Worm (Caenorhabditis elegans) whole organism, L1 larva: ENCODE results near the gene mdl-1.

Experiments used
- C04F5.9 ChIP-seq: sonication (generic microtip); optimal IDR thresholded peaks from 2 replicates; lab custom pipeline; 2016; ENCODE audit warnings: missing genetic modification characterization, missing compliant biosample characterization
- C16A3.4 ChIP-seq: fragments of 150-350 bp; optimal IDR thresholded peaks from 2 replicates; lab custom pipeline; 2014; ENCODE audit warnings: missing biosample characterization, missing genetic modification characterization
- C34B4.2 ChIP-seq: sonication (generic microtip); optimal IDR thresholded peaks from 2 replicates; lab custom pipeline; 2017; ENCODE audit warnings: mild to moderate bottlenecking, missing genetic modification characterization, missing compliant biosample characterization
- F16B12.6 ChIP-seq: fragments of 150-350 bp; optimal IDR thresholded peaks from 2 replicates; lab custom pipeline; 2014; ENCODE audit warnings: missing biosample characterization, missing genetic modification characterization
- Y116A8C.19 ChIP-seq: sonication (generic microtip); optimal IDR thresholded peaks from 2 replicates; lab custom pipeline; 2016; ENCODE audit warnings: missing compliant biosample characterization, missing genetic modification characterization, borderline replicate concordance
- aha-1 ChIP-seq: fragments of 150-350 bp; optimal IDR thresholded peaks from 2 replicates; lab custom pipeline; 2014; ENCODE audit warnings: missing biosample characterization, missing genetic modification characterization
- ama-1 ChIP-seq: fragments of 150-350 bp; optimal IDR thresholded peaks from 2 replicates; lab custom pipeline; 2014
- blmp-1 ChIP-seq: fragments of 150-350 bp; optimal IDR thresholded peaks from 2 replicates; lab custom pipeline; 2014; ENCODE audit warnings: missing biosample characterization, missing genetic modification characterization
- ceh-8 ChIP-seq: fragments of 200-800 bp; sonication (Bioruptor generic); optimal IDR thresholded peaks from 2 replicates; lab custom pipeline; 2018; ENCODE audit warnings: mild to moderate bottlenecking, missing genetic modification characterization, moderate library complexity, missing compliant biosample characterization
- ceh-82 ChIP-seq, 3 experiments: fragments of 150-350 bp in 1 of 3; sonication (generic microtip) in 2 of 3; optimal IDR thresholded peaks; 2 replicates each; lab custom pipeline; 2014 to 2017; ENCODE audit warnings: missing biosample characterization in 3 of 3, missing genetic modification characterization in 3 of 3
- ceh-88 ChIP-seq: fragments of 200-800 bp; sonication (Bioruptor generic); IDR thresholded peaks from 2 replicates; pipeline ENCODE4 v1.3.6; 2022; ENCODE audit warnings: missing genetic modification characterization, missing compliant biosample characterization
- ces-1 ChIP-seq: fragments of 150-350 bp; optimal IDR thresholded peaks from 2 replicates; lab custom pipeline; 2014; ENCODE audit warnings: missing biosample characterization, missing genetic modification reagents, missing genetic modification characterization
- dpl-1 ChIP-seq, 3 experiments: fragments of 150-350 bp in 2 of 3; sonication (generic microtip) in 1 of 3; optimal IDR thresholded peaks; 2 replicates each; lab custom pipeline; 2014 to 2017; ENCODE audit warnings: missing biosample characterization in 3 of 3, missing genetic modification characterization in 3 of 3, missing genetic modification reagents in 3 of 3
- efl-1 ChIP-seq, 4 experiments: fragments of 150-350 bp; optimal IDR thresholded peaks in 3 of 4; peaks in 1 of 4; 1 replicate in 1 of 4; 2 replicates in 3 of 4; lab custom pipeline; 2014; ENCODE audit warnings: missing biosample characterization in 2 of 4, missing genetic modification characterization in 2 of 4, missing genetic modification reagents in 2 of 4
- efl-3 ChIP-seq: fragments of 200-800 bp; sonication (Bioruptor generic); optimal IDR thresholded peaks from 2 replicates; lab custom pipeline; 2018; ENCODE audit warnings: mild to moderate bottlenecking, missing genetic modification characterization, missing compliant biosample characterization
- egl-13 ChIP-seq: sonication (generic microtip); optimal IDR thresholded peaks from 2 replicates; lab custom pipeline; 2016; ENCODE audit warnings: missing genotype, missing genetic modification reagents, missing genetic modification characterization, missing compliant biosample characterization
- egl-27 ChIP-seq, 2 experiments: fragments of 150-350 bp in 1 of 2; sonication (generic microtip); optimal IDR thresholded peaks; 3 replicates each; lab custom pipeline; 2017 to 2018; ENCODE audit warnings: missing biosample characterization in 2 of 2, missing genetic modification characterization in 2 of 2, missing genetic modification reagents in 2 of 2
- fkh-4 ChIP-seq: sonication (generic microtip); optimal IDR thresholded peaks from 2 replicates; lab custom pipeline; 2016; ENCODE audit warnings: missing compliant biosample characterization, missing genetic modification characterization, borderline replicate concordance
- fkh-8 ChIP-seq: sonication (generic microtip); optimal IDR thresholded peaks from 2 replicates; lab custom pipeline; 2016; ENCODE audit warnings: mild to moderate bottlenecking, missing genetic modification characterization, missing compliant biosample characterization
- hlh-4 ChIP-seq: sonication (generic microtip); optimal IDR thresholded peaks from 2 replicates; lab custom pipeline; 2016; ENCODE audit warnings: mild to moderate bottlenecking, missing genetic modification characterization, missing compliant biosample characterization
- hpl-2 ChIP-seq: fragments of 150-350 bp; optimal IDR thresholded peaks from 2 replicates; lab custom pipeline; 2014; ENCODE audit warnings: missing biosample characterization, missing genetic modification reagents, missing genetic modification characterization
- irx-1 ChIP-seq: sonication (generic microtip); optimal IDR thresholded peaks from 2 replicates; lab custom pipeline; 2016; ENCODE audit warnings: missing genetic modification characterization, missing compliant biosample characterization
- jun-1 ChIP-seq: fragments of 150-350 bp; optimal IDR thresholded peaks from 2 replicates; lab custom pipeline; 2014; ENCODE audit warnings: missing biosample characterization, missing genetic modification reagents, missing genetic modification characterization
- lin-13 ChIP-seq: fragments of 150-350 bp; optimal IDR thresholded peaks from 2 replicates; lab custom pipeline; 2014; ENCODE audit warnings: missing biosample characterization, missing genetic modification reagents, missing genetic modification characterization
- lin-14 ChIP-seq: fragments of 200-800 bp; sonication (Bioruptor generic); optimal IDR thresholded peaks from 2 replicates; lab custom pipeline; 2018; ENCODE audit warnings: mild to moderate bottlenecking, missing genetic modification characterization, moderate library complexity, missing compliant biosample characterization
- lin-15B ChIP-seq: fragments of 150-350 bp; sonication (generic microtip); optimal IDR thresholded peaks from 3 replicates; lab custom pipeline; 2014; ENCODE audit warnings: missing biosample characterization, missing genetic modification characterization
- lin-35 ChIP-seq, 2 experiments: fragments of 150-350 bp; optimal IDR thresholded peaks; 2 replicates each; lab custom pipeline; 2014; ENCODE audit warnings: missing biosample characterization in 2 of 2, missing genetic modification characterization in 2 of 2, missing genetic modification reagents in 2 of 2
- lin-39 ChIP-seq: fragments of 150-350 bp; optimal IDR thresholded peaks from 2 replicates; lab custom pipeline; 2014; ENCODE audit warnings: missing biosample characterization, missing genetic modification reagents, missing genetic modification characterization
- lir-3 ChIP-seq: sonication (generic microtip); optimal IDR thresholded peaks from 2 replicates; lab custom pipeline; 2016; ENCODE audit warnings: mild to moderate bottlenecking, missing genetic modification characterization, moderate library complexity, missing compliant biosample characterization; ENCODE audit not compliant: poor library complexity
- lsy-2 ChIP-seq, 2 experiments: fragments of 150-350 bp; optimal IDR thresholded peaks; 2 replicates each; lab custom pipeline; 2014; ENCODE audit warnings: missing biosample characterization in 2 of 2, missing genetic modification characterization in 2 of 2
- mab-9 ChIP-seq: fragments of 200-800 bp; sonication (Bioruptor generic); IDR thresholded peaks from 2 replicates; pipeline ENCODE4 v1.3.6; 2022; ENCODE audit warnings: missing genetic modification reagents, missing genetic modification characterization, missing compliant biosample characterization
- mdl-1 ChIP-seq, 2 experiments: fragments of 150-350 bp; optimal IDR thresholded peaks; 2 replicates each; lab custom pipeline; 2014 to 2017; ENCODE audit warnings: missing biosample characterization in 2 of 2, missing genetic modification characterization in 2 of 2, inconsistent platforms in 1 of 2
- mep-1 ChIP-seq: fragments of 150-350 bp; optimal IDR thresholded peaks from 2 replicates; lab custom pipeline; 2014; ENCODE audit warnings: missing biosample characterization, missing genetic modification characterization
- nhr-11 ChIP-seq: fragments of 150-350 bp; optimal IDR thresholded peaks from 2 replicates; lab custom pipeline; 2014; ENCODE audit warnings: missing biosample characterization, missing genetic modification characterization
- nhr-19 ChIP-seq: fragments of 200-800 bp; sonication (Bioruptor generic); conservative IDR thresholded peaks from 2 replicates; pipeline ENCODE4 v1.3.6; 2022; ENCODE audit warnings: missing genetic modification characterization, missing compliant biosample characterization
- nhr-20 ChIP-seq: sonication (generic microtip); optimal IDR thresholded peaks from 2 replicates; lab custom pipeline; 2016; ENCODE audit warnings: mild to moderate bottlenecking, missing genetic modification characterization, missing compliant biosample characterization
- nhr-237 ChIP-seq: fragments of 150-350 bp; optimal IDR thresholded peaks from 2 replicates; lab custom pipeline; 2014; ENCODE audit warnings: missing biosample characterization, missing genetic modification characterization
- nhr-47 ChIP-seq: sonication (generic microtip); optimal IDR thresholded peaks from 2 replicates; lab custom pipeline; 2016; ENCODE audit warnings: mild to moderate bottlenecking, missing genetic modification characterization, moderate library complexity, missing compliant biosample characterization
- nhr-71 ChIP-seq: sonication (generic microtip); optimal IDR thresholded peaks from 2 replicates; lab custom pipeline; 2016; ENCODE audit warnings: mild to moderate bottlenecking, missing genetic modification characterization, moderate library complexity, missing compliant biosample characterization
- nhr-77 ChIP-seq: fragments of 150-350 bp; optimal IDR thresholded peaks from 2 replicates; lab custom pipeline; 2014; ENCODE audit warnings: missing biosample characterization, missing genetic modification characterization
- pax-3 ChIP-seq: fragments of 200-800 bp; sonication (Bioruptor generic); optimal IDR thresholded peaks from 2 replicates; lab custom pipeline; 2018; ENCODE audit warnings: mild to moderate bottlenecking, missing genetic modification characterization, moderate library complexity, missing compliant biosample characterization
- pqm-1 ChIP-seq: sonication (generic microtip); optimal IDR thresholded peaks from 3 replicates; lab custom pipeline; 2017; ENCODE audit warnings: missing biosample characterization, missing genetic modification characterization
- skn-1 ChIP-seq: fragments of 150-350 bp; optimal IDR thresholded peaks from 2 replicates; lab custom pipeline; 2014; ENCODE audit warnings: missing biosample characterization, missing genetic modification characterization
- snu-23 ChIP-seq: sonication (generic microtip); optimal IDR thresholded peaks from 2 replicates; lab custom pipeline; 2016; ENCODE audit warnings: missing genetic modification characterization, missing compliant biosample characterization
- sox-4 ChIP-seq: sonication (generic microtip); optimal IDR thresholded peaks from 2 replicates; lab custom pipeline; 2016; ENCODE audit warnings: missing genetic modification characterization, missing compliant biosample characterization
- sup-37 ChIP-seq: fragments of 200-800 bp; sonication (Bioruptor generic); optimal IDR thresholded peaks from 2 replicates; lab custom pipeline; 2018; ENCODE audit warnings: mild to moderate bottlenecking, missing genetic modification characterization, missing compliant biosample characterization
- swsn-7 ChIP-seq: sonication (generic microtip); optimal IDR thresholded peaks from 2 replicates; lab custom pipeline; 2016; ENCODE audit warnings: missing genetic modification characterization, missing compliant biosample characterization
- tlp-1 ChIP-seq: fragments of 150-350 bp; optimal IDR thresholded peaks from 2 replicates; lab custom pipeline; 2014; ENCODE audit warnings: missing biosample characterization, missing genetic modification characterization
- unc-86 ChIP-seq: sonication (generic microtip); optimal IDR thresholded peaks from 2 replicates; lab custom pipeline; 2016; ENCODE audit warnings: missing genetic modification characterization, missing compliant biosample characterization
- unc-98 ChIP-seq: fragments of 200-800 bp; sonication (Bioruptor generic); IDR thresholded peaks from 2 replicates; pipeline ENCODE4 v1.3.6; 2022; ENCODE audit warnings: missing genetic modification characterization, missing compliant biosample characterization
- xbp-1 ChIP-seq: sonication (generic microtip); optimal IDR thresholded peaks from 2 replicates; lab custom pipeline; 2016; ENCODE audit warnings: missing genetic modification characterization, missing compliant biosample characterization
- zag-1 ChIP-seq: fragments of 150-350 bp; optimal IDR thresholded peaks from 2 replicates; lab custom pipeline; 2014; ENCODE audit warnings: missing biosample characterization, missing genetic modification characterization
- zip-4 ChIP-seq: fragments of 200-800 bp; sonication (Bioruptor generic); optimal IDR thresholded peaks from 2 replicates; lab custom pipeline; 2018; ENCODE audit warnings: mild to moderate bottlenecking, missing genetic modification characterization, moderate library complexity, missing compliant biosample characterization

Gene mdl-1

ce11 chrX:6750145-6750544, 8.0 kb downstream of the mdl-1 start (continued):
- no peak for TF ChIP-seq C34B4.2 (tag; lab: Kevin White, UChicago)
- TF ChIP-seq pqm-1 (tag; lab: Kevin White, UChicago) = no peak
- TF ChIP-seq lir-3 (tag; lab: Kevin White, UChicago) = peak; percentile 2
- TF ChIP-seq nhr-11 (tag; lab: Kevin White, UChicago) = peak; percentile 14
- TF ChIP-seq nhr-20 (tag; lab: Kevin White, UChicago) = peak; percentile 98
- TF ChIP-seq lin-13 (GFP tag; lab: Kevin White, UChicago) = peak; percentile 62
- TF ChIP-seq sup-37 (GFP tag; lab: Kevin White, UChicago) = peak; percentile 71
- peak; percentile 84 for TF ChIP-seq C16A3.4 (tag; lab: Kevin White, UChicago)
- peak; percentile 37 to 60 (median 58) for TF ChIP-seq dpl-1 (GFP tag; optimal IDR thresholded peaks at IDR 0.05; lab: Kevin White, UChicago)
- TF ChIP-seq F16B12.6 (tag; lab: Kevin White, UChicago) = no peak
- TF ChIP-seq lin-15B (tag; lab: Kevin White, UChicago) = no peak
- peak; percentile 89 for TF ChIP-seq irx-1 (tag; lab: Kevin White, UChicago)
- peak; percentile 41 to 86 for TF ChIP-seq lin-35 (GFP tag; optimal IDR thresholded peaks at IDR 0.05; lab: Kevin White, UChicago)
- peak in 1 of 2 experiments; percentile 99 for TF ChIP-seq mdl-1 (tag; optimal IDR thresholded peaks at IDR 0.05; lab: Kevin White, UChicago)
- TF ChIP-seq C04F5.9 = no peak
- TF ChIP-seq xbp-1 = peak; percentile 85
- TF ChIP-seq Y116A8C.19 (tag; lab: Kevin White, UChicago) = no peak
- TF ChIP-seq sox-4 = peak; percentile 69
- TF ChIP-seq fkh-8 (tag; lab: Kevin White, UChicago) = peak; percentile 2
- no peak for TF ChIP-seq fkh-4 (tag; lab: Kevin White, UChicago)
- peak; percentile 50 for TF ChIP-seq efl-3 (GFP tag; lab: Kevin White, UChicago)
- peak; percentile 91 for TF ChIP-seq jun-1 (tag; lab: Kevin White, UChicago)
- TF ChIP-seq zip-4 = peak; percentile 87
- TF ChIP-seq hpl-2 (GFP tag; lab: Kevin White, UChicago) = peak; percentile 73
- TF ChIP-seq ceh-82 (tag; optimal IDR thresholded peaks at IDR 0.05; lab: Kevin White, UChicago) = peak; percentile 40 to 65 (median 57)
- TF ChIP-seq zag-1 (tag; lab: Kevin White, UChicago) = no peak
- peak; percentile 87 for TF ChIP-seq nhr-47
- TF ChIP-seq unc-86 = peak; percentile 6
- peak; percentile 91 to 92 for TF ChIP-seq egl-27 (tag; optimal IDR thresholded peaks at IDR 0.05; lab: Kevin White, UChicago)
- TF ChIP-seq lsy-2 (tag; optimal IDR thresholded peaks at IDR 0.05; lab: Kevin White, UChicago) = peak; percentile 66 to 88
- peak; percentile 45 to 47 for TF ChIP-seq efl-1 (optimal IDR thresholded peaks at IDR 0.05; lab: Kevin White, UChicago)
- peak; percentile 14 to 86 for TF ChIP-seq efl-1 (GFP tag; optimal IDR thresholded peaks at IDR 0.05 in 1 of 2; lab: Kevin White, UChicago)
- no peak for TF ChIP-seq aha-1 (tag; lab: Kevin White, UChicago)
- TF ChIP-seq nhr-19 = peak; percentile 97
- TF ChIP-seq blmp-1 (tag; lab: Kevin White, UChicago) = peak; percentile 91
- TF ChIP-seq egl-13 = peak; percentile 24
- TF ChIP-seq ceh-88 (GFP tag; lab: Robert Waterston, UW) = peak; percentile 80
- no peak for TF ChIP-seq tlp-1
- TF ChIP-seq swsn-7 (tag; lab: Kevin White, UChicago) = peak; percentile 90
- no peak for TF ChIP-seq pax-3 (tag; lab: Kevin White, UChicago)
- no peak for TF ChIP-seq ces-1 (GFP tag; lab: Kevin White, UChicago)
- peak; percentile 93 for TF ChIP-seq nhr-77 (tag; lab: Kevin White, UChicago)
- peak; percentile 51 for TF ChIP-seq nhr-237 (tag; lab: Kevin White, UChicago)
- TF ChIP-seq snu-23 (GFP tag; lab: Kevin White, UChicago) = peak; percentile 94
- no peak for TF ChIP-seq hlh-4 (tag; lab: Kevin White, UChicago)
- TF ChIP-seq mep-1 (tag; lab: Kevin White, UChicago) = peak; percentile 85
- TF ChIP-seq nhr-71 = peak; percentile 98
- peak; percentile 42 for TF ChIP-seq ceh-8 (GFP tag; lab: Kevin White, UChicago)
- TF ChIP-seq unc-98 (GFP tag; lab: Robert Waterston, UW) = no peak
- TF ChIP-seq lin-14 = peak; percentile 98
- no peak for TF ChIP-seq lin-39 (tag; lab: Kevin White, UChicago)
- TF ChIP-seq ama-1 = peak; percentile 47
- TF ChIP-seq skn-1 (tag; lab: Kevin White, UChicago) = peak; percentile 80
- TF ChIP-seq mab-9 = no peak
